Worm (Caenorhabditis elegans) whole organism, L2 larva: Measurements from ENCODE around the gene K05F1.10.

Experiments used
- C34F6.9 ChIP-seq: fragments of 150-350 bp; optimal IDR thresholded peaks from 2 replicates; lab custom pipeline; 2014; ENCODE audit warnings: missing biosample characterization, missing genetic modification characterization
- F13H6.1 ChIP-seq: sonication (generic microtip); optimal IDR thresholded peaks from 2 replicates; lab custom pipeline; 2016; ENCODE audit warnings: missing genetic modification characterization, missing compliant biosample characterization
- R02D3.7 ChIP-seq: fragments of 150-350 bp; optimal IDR thresholded peaks from 2 replicates; lab custom pipeline; 2014; ENCODE audit warnings: missing biosample characterization, missing genetic modification characterization
- Y55F3AM.14 ChIP-seq: fragments of 200-800 bp; sonication (Bioruptor generic); optimal IDR thresholded peaks from 2 replicates; lab custom pipeline; 2018; ENCODE audit warnings: mild to moderate bottlenecking, missing genetic modification characterization, missing compliant biosample characterization
- ZK546.5 ChIP-seq: sonication (generic microtip); optimal IDR thresholded peaks from 2 replicates; lab custom pipeline; 2017; ENCODE audit warnings: missing biosample characterization, missing genetic modification characterization
- alr-1 ChIP-seq: fragments of 150-350 bp; optimal IDR thresholded peaks from 2 replicates; lab custom pipeline; 2014; ENCODE audit warnings: missing biosample characterization, missing genetic modification characterization
- aly-2 ChIP-seq: fragments of 150-350 bp; optimal IDR thresholded peaks from 2 replicates; lab custom pipeline; 2014; ENCODE audit warnings: missing biosample characterization, missing genetic modification characterization
- blmp-1 ChIP-seq: sonication (generic microtip); optimal IDR thresholded peaks from 2 replicates; lab custom pipeline; 2017; ENCODE audit warnings: missing genetic modification characterization, mild to moderate bottlenecking, missing compliant biosample characterization, antibody characterized with exemption, moderate library complexity; ENCODE audit not compliant: insufficient read depth
- ceh-82 ChIP-seq: fragments of 150-350 bp; optimal IDR thresholded peaks from 2 replicates; lab custom pipeline; 2014; ENCODE audit warnings: missing biosample characterization, missing genetic modification characterization
- elt-1 ChIP-seq: fragments of 150-350 bp; optimal IDR thresholded peaks from 2 replicates; lab custom pipeline; 2014; ENCODE audit warnings: missing biosample characterization, missing genetic modification characterization
- elt-3 ChIP-seq: sonication (generic microtip); optimal IDR thresholded peaks from 2 replicates; lab custom pipeline; 2017; ENCODE audit warnings: missing biosample characterization, missing genetic modification characterization
- fos-1 ChIP-seq: fragments of 150-350 bp; optimal IDR thresholded peaks from 2 replicates; lab custom pipeline; 2014; ENCODE audit warnings: missing biosample characterization, missing genetic modification characterization
- gmeb-1 ChIP-seq: fragments of 150-350 bp; optimal IDR thresholded peaks from 2 replicates; lab custom pipeline; 2014; ENCODE audit warnings: missing biosample characterization, missing genetic modification characterization
- lin-11 ChIP-seq: fragments of 150-350 bp; sonication (generic microtip); optimal IDR thresholded peaks from 2 replicates; lab custom pipeline; 2014; ENCODE audit warnings: missing biosample characterization, missing genetic modification characterization, inconsistent platforms, mixed read lengths
- lin-13 ChIP-seq: fragments of 150-350 bp; optimal IDR thresholded peaks from 2 replicates; lab custom pipeline; 2014; ENCODE audit warnings: missing biosample characterization, missing genetic modification reagents, missing genetic modification characterization
- lin-39 ChIP-seq: fragments of 150-350 bp; optimal IDR thresholded peaks from 2 replicates; lab custom pipeline; 2014; ENCODE audit warnings: missing biosample characterization, missing genetic modification reagents, missing genetic modification characterization
- lsy-2 ChIP-seq, 2 experiments: fragments of 150-350 bp in 1 of 2; sonication (generic microtip) in 1 of 2; optimal IDR thresholded peaks; 2 replicates each; lab custom pipeline; 2014 to 2017; ENCODE audit warnings: missing biosample characterization in 2 of 2, missing genetic modification characterization in 2 of 2
- mbf-1 ChIP-seq: sonication (generic microtip); optimal IDR thresholded peaks from 2 replicates; lab custom pipeline; 2017; ENCODE audit warnings: missing biosample characterization, missing genetic modification characterization
- mdl-1 ChIP-seq, 2 experiments: fragments of 150-350 bp in 1 of 2; sonication (generic microtip) in 1 of 2; optimal IDR thresholded peaks; 2 replicates each; lab custom pipeline; 2017; ENCODE audit warnings: missing biosample characterization in 2 of 2, missing genetic modification characterization in 2 of 2
- nhr-10 ChIP-seq: sonication (generic microtip); optimal IDR thresholded peaks from 2 replicates; lab custom pipeline; 2017; ENCODE audit warnings: missing biosample characterization, missing genetic modification characterization
- nhr-12 ChIP-seq: fragments of 150-350 bp; optimal IDR thresholded peaks from 2 replicates; lab custom pipeline; 2014; ENCODE audit warnings: missing biosample characterization, missing genetic modification characterization
- nhr-129 ChIP-seq: fragments of 150-350 bp; optimal IDR thresholded peaks from 2 replicates; lab custom pipeline; 2014; ENCODE audit warnings: missing biosample characterization, missing genetic modification characterization
- nhr-21 ChIP-seq: fragments of 150-350 bp; optimal IDR thresholded peaks from 2 replicates; lab custom pipeline; 2014; ENCODE audit warnings: missing biosample characterization, missing genetic modification characterization
- nhr-23 ChIP-seq: fragments of 150-350 bp; optimal IDR thresholded peaks from 2 replicates; lab custom pipeline; 2014; ENCODE audit warnings: missing biosample characterization, missing genetic modification reagents, missing genetic modification characterization
- nhr-237 ChIP-seq: fragments of 150-350 bp; optimal IDR thresholded peaks from 2 replicates; lab custom pipeline; 2014; ENCODE audit warnings: missing biosample characterization, missing genetic modification characterization
- nhr-6 ChIP-seq: fragments of 150-350 bp; optimal IDR thresholded peaks from 2 replicates; lab custom pipeline; 2014; ENCODE audit warnings: missing biosample characterization, missing genetic modification characterization
- nhr-77 ChIP-seq: fragments of 150-350 bp; optimal IDR thresholded peaks from 2 replicates; lab custom pipeline; 2014; ENCODE audit warnings: missing biosample characterization, missing genetic modification characterization
- peb-1 ChIP-seq: fragments of 150-350 bp; optimal IDR thresholded peaks from 2 replicates; lab custom pipeline; 2014; ENCODE audit warnings: missing biosample characterization, missing genetic modification characterization
- sem-4 ChIP-seq: fragments of 150-350 bp; optimal IDR thresholded peaks from 2 replicates; lab custom pipeline; 2014; ENCODE audit warnings: missing biosample characterization, missing genetic modification reagents, missing genetic modification characterization
- sma-9 ChIP-seq, 2 experiments: fragments of 150-350 bp in 1 of 2; sonication (generic microtip) in 1 of 2; optimal IDR thresholded peaks; 2 replicates each; lab custom pipeline; 2014 to 2016; ENCODE audit warnings: missing genetic modification characterization in 2 of 2, mild to moderate bottlenecking in 1 of 2, missing biosample characterization in 1 of 2, missing compliant biosample characterization in 1 of 2, missing genetic modification reagents in 1 of 2, moderate library complexity in 1 of 2
- snpc-4 ChIP-seq: fragments of 150-350 bp; optimal IDR thresholded peaks from 2 replicates; lab custom pipeline; 2014; ENCODE audit warnings: missing biosample characterization, missing genetic modification characterization
- unc-55 ChIP-seq: fragments of 150-350 bp; sonication (generic microtip); optimal IDR thresholded peaks from 3 replicates; lab custom pipeline; 2014; ENCODE audit warnings: missing biosample characterization, missing genetic modification reagents, missing genetic modification characterization
- unc-62 ChIP-seq: fragments of 150-350 bp; optimal IDR thresholded peaks from 2 replicates; lab custom pipeline; 2014; ENCODE audit warnings: missing biosample characterization, missing genetic modification reagents, missing genetic modification characterization
- zag-1 ChIP-seq: fragments of 150-350 bp; optimal IDR thresholded peaks from 2 replicates; lab custom pipeline; 2014; ENCODE audit warnings: missing biosample characterization, missing genetic modification characterization
- ztf-1 ChIP-seq: fragments of 200-800 bp; sonication (Bioruptor generic); conservative IDR thresholded peaks from 2 replicates; pipeline ENCODE4 v1.3.6; 2022; ENCODE audit warnings: missing genetic modification characterization, missing compliant biosample characterization

K05F1.10 gene

DNA sequence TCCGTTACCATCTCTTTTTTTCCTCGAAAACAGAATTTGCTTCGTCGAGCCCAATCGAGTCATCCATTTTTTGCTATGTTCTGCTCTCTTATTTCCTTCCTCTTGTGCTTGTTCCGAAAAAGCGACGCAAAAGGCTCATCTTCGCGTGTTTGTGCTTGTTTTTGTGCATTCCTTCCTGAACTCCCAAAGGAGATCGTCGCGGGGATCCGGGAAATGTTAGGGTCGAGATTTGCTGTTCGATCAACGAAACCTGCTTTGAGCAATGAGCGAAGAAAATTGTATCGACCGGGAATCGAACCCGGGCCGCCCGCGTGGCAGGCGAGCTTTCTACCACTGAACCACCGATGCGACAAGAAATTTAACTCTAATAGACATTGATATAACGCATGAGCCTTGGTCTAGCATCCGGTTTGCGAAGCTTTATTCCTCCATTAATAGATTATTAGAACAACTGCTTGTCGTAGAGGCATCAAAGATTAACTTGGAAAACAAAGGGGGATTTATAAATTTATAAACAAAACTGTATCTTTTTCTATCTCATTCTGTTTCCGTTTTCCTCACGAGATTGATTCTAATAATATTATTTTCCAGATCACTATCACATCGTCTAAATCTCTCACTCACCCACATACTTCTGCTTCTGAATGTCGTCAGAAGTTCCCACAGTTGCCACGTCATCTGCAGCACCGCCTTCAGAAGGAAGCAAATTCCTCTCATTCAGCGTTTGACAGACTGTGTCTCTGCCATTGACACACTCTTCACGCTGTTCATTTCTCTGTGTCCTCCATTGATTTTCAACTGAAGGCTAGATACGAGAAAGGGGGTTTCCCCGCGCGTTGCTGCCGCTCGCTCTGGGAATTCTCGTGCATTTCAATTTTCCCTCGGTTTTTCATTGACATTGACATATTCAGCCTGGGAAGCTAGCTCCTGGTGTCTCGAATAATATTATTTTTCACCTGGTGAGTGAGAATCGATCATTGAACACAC, 23.0 kb downstream of the K05F1.10 start, which contains the start of gene K05F1.6 (continued):
- TF ChIP-seq Y55F3AM.14 (GFP tag; lab: Kevin White, UChicago) (peak; percentile 70), alr-1 (tag; lab: Kevin White, UChicago) (no peak), nhr-10 (tag; lab: Kevin White, UChicago) (no peak), snpc-4 (tag; lab: Kevin White, UChicago) (no peak), R02D3.7 (no peak), ZK546.5 (tag; lab: Kevin White, UChicago) (no peak), gmeb-1 (tag; lab: Kevin White, UChicago) (no peak), nhr-21 (peak; percentile 65), C34F6.9 (tag; lab: Kevin White, UChicago) (peak; percentile 21), nhr-23 (tag; lab: Kevin White, UChicago) (no peak), elt-1 (tag; lab: Kevin White, UChicago) (no peak), sem-4 (peak; percentile 26), blmp-1 (tag; lab: Kevin White, UChicago) (no peak), nhr-12 (tag; lab: Kevin White, UChicago) (no peak), aly-2 (tag; lab: Kevin White, UChicago) (no peak), nhr-77 (tag; lab: Kevin White, UChicago) (no peak), ztf-1 (GFP tag; lab: Robert Waterston, UW) (no peak), nhr-6 (tag; lab: Kevin White, UChicago) (no peak), lin-11 (peak; percentile 48), F13H6.1 (peak; percentile 68), unc-62 (GFP tag; lab: Kevin White, UChicago) (no peak), lin-13 (GFP tag; lab: Kevin White, UChicago) (peak; percentile 70)

DNA sequence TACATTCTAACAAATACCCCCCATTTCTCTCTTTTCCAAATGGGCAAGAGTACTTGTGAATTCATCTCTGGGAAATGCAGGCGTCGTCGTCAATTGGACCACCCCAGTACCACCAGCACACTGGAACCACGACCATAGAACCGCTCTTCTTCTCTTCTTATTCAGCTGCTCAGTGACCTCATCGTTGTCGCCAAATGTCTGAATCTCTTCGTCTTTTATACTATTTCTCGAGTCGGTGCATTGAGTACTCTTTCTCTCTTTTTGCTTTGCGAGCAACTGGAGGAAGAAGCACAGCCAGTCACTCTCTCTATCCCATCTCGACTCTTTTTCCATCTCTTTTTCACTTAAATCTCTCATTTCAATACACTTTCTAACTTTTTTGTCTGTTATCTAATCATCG, 25.4 kb downstream of the K05F1.10 start:
- TF ChIP-seq mbf-1 (no peak), ztf-1 (GFP tag; lab: Robert Waterston, UW) (no peak), nhr-237 (tag; lab: Kevin White, UChicago) (no peak), sma-9 (GFP tag; optimal IDR thresholded peaks at IDR 0.05; lab: Kevin White, UChicago) (peak; percentile 31), sma-9 (tag; optimal IDR thresholded peaks at IDR 0.05; lab: Kevin White, UChicago) (no peak), lsy-2 (tag; optimal IDR thresholded peaks at IDR 0.05; lab: Kevin White, UChicago) (peak in 1 of 2 experiments; percentile 50), ceh-82 (no peak), F13H6.1 (peak; percentile 48), blmp-1 (tag; lab: Kevin White, UChicago) (no peak), R02D3.7 (no peak), unc-62 (GFP tag; lab: Kevin White, UChicago) (no peak), C34F6.9 (tag; lab: Kevin White, UChicago) (peak; percentile 57), peb-1 (no peak), mdl-1 (tag; optimal IDR thresholded peaks at IDR 0.05; lab: Kevin White, UChicago) (no peak), nhr-129 (tag; lab: Kevin White, UChicago) (peak; percentile 56), zag-1 (tag; lab: Kevin White, UChicago) (peak; percentile 74), unc-55 (GFP tag; lab: Kevin White, UChicago) (peak; percentile 60), fos-1 (tag; lab: Kevin White, UChicago) (peak; percentile 1)

DNA sequence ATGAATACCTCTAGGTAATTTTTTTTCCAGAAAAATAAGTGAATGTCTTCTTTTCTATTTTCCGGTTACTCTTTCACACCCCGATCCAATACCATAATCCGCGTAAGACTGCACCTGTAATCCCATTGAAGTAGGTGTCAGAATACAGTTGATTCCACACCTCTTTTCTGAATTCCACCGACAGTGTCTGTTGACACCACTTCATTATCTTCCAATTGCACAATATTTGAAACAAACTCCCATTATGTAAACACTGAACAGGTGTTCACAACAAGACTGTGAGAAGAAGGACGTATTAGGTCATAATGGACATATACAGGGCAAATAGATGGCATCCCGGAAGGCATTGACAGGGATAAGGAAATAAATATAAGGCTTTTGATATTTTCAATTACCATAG, 27.9 kb downstream of the K05F1.10 start:
- TF ChIP-seq elt-1 (tag; lab: Kevin White, UChicago) (no peak), snpc-4 (tag; lab: Kevin White, UChicago) (no peak), lin-39 (tag; lab: Kevin White, UChicago) (no peak), R02D3.7 (no peak), ZK546.5 (tag; lab: Kevin White, UChicago) (no peak), nhr-10 (tag; lab: Kevin White, UChicago) (no peak), gmeb-1 (tag; lab: Kevin White, UChicago) (no peak), F13H6.1 (no peak), unc-62 (GFP tag; lab: Kevin White, UChicago) (no peak), elt-3 (tag; lab: Kevin White, UChicago) (no peak), fos-1 (tag; lab: Kevin White, UChicago) (no peak)
